Worm (Caenorhabditis elegans) whole organism, late embryonic: Measurements from ENCODE around the gene rpac-40.

ENCODE experiments used
- C08G9.2 ChIP-seq: sonication (generic microtip); optimal IDR thresholded peaks from 2 replicates; lab custom pipeline; 2016; ENCODE audit warnings: mild to moderate bottlenecking, missing genetic modification characterization, moderate library complexity, missing compliant biosample characterization
- C38D4.7 ChIP-seq: fragments of 200-800 bp; sonication (Bioruptor generic); optimal IDR thresholded peaks from 2 replicates; lab custom pipeline; 2018; ENCODE audit warnings: mild to moderate bottlenecking, missing genetic modification characterization, moderate library complexity, missing compliant biosample characterization
- F13H6.1 ChIP-seq: sonication (generic microtip); optimal IDR thresholded peaks from 2 replicates; lab custom pipeline; 2016; ENCODE audit warnings: missing genetic modification characterization, missing compliant biosample characterization
- T23F11.4 ChIP-seq: fragments of 200-800 bp; sonication (Bioruptor generic); optimal IDR thresholded peaks from 2 replicates; lab custom pipeline; 2018; ENCODE audit warnings: mild to moderate bottlenecking, missing genetic modification characterization, missing compliant biosample characterization
- Y22D7AL.16 ChIP-seq: sonication (generic microtip); optimal IDR thresholded peaks from 2 replicates; lab custom pipeline; 2016; ENCODE audit warnings: missing genetic modification characterization, missing compliant biosample characterization
- ahr-1 ChIP-seq: sonication (generic microtip); optimal IDR thresholded peaks from 2 replicates; lab custom pipeline; 2016; ENCODE audit warnings: missing genetic modification characterization, missing compliant biosample characterization
- ama-1 ChIP-seq: fragments of 150-350 bp; optimal IDR thresholded peaks from 2 replicates; lab custom pipeline; 2014
- ceh-14 ChIP-seq: sonication (generic microtip); optimal IDR thresholded peaks from 2 replicates; lab custom pipeline; 2016; ENCODE audit warnings: missing genotype, missing genetic modification characterization, missing compliant biosample characterization
- ceh-31 ChIP-seq: sonication (generic microtip); optimal IDR thresholded peaks from 2 replicates; lab custom pipeline; 2016; ENCODE audit warnings: missing genetic modification characterization, missing compliant biosample characterization
- ceh-34 ChIP-seq: sonication (generic microtip); optimal IDR thresholded peaks from 2 replicates; lab custom pipeline; 2016; ENCODE audit warnings: mild to moderate bottlenecking, missing genetic modification characterization, missing compliant biosample characterization
- ceh-45 ChIP-seq: fragments of 200-800 bp; sonication (Bioruptor generic); IDR thresholded peaks from 2 replicates; pipeline ENCODE4 v1.3.6; 2022; ENCODE audit warnings: missing genetic modification reagents, missing genetic modification characterization, missing compliant biosample characterization
- ceh-6 ChIP-seq: fragments of 200-800 bp; sonication (Bioruptor generic); optimal IDR thresholded peaks from 2 replicates; lab custom pipeline; 2018; ENCODE audit warnings: mild to moderate bottlenecking, missing genetic modification characterization, missing compliant biosample characterization
- ceh-9 ChIP-seq: sonication (generic microtip); optimal IDR thresholded peaks from 2 replicates; lab custom pipeline; 2016; ENCODE audit warnings: mild to moderate bottlenecking, missing genetic modification characterization, inconsistent platforms, missing compliant biosample characterization
- che-1 ChIP-seq: sonication (generic microtip); optimal IDR thresholded peaks from 2 replicates; lab custom pipeline; 2016; ENCODE audit warnings: mild to moderate bottlenecking, missing genetic modification characterization, missing compliant biosample characterization
- elt-2 ChIP-seq: sonication (generic microtip); optimal IDR thresholded peaks from 2 replicates; lab custom pipeline; 2016; ENCODE audit warnings: missing genetic modification reagents, missing genetic modification characterization, missing compliant biosample characterization
- elt-4 ChIP-seq: sonication (generic microtip); optimal IDR thresholded peaks from 2 replicates; lab custom pipeline; 2016; ENCODE audit warnings: missing genetic modification characterization, missing compliant biosample characterization
- ets-4 ChIP-seq: sonication (generic microtip); optimal IDR thresholded peaks from 2 replicates; lab custom pipeline; 2016; ENCODE audit warnings: missing genetic modification characterization, missing compliant biosample characterization
- eyg-1 ChIP-seq: sonication (generic microtip); optimal IDR thresholded peaks from 2 replicates; lab custom pipeline; 2016; ENCODE audit warnings: missing genotype, missing genetic modification characterization, missing compliant biosample characterization
- fax-1 ChIP-seq: sonication (generic microtip); optimal IDR thresholded peaks from 2 replicates; lab custom pipeline; 2016; ENCODE audit warnings: missing genotype, missing genetic modification characterization, missing compliant biosample characterization
- fkh-10 ChIP-seq: fragments of 150-350 bp; optimal IDR thresholded peaks from 2 replicates; lab custom pipeline; 2014; ENCODE audit warnings: missing biosample characterization, missing genetic modification reagents, missing genetic modification characterization
- fkh-6 ChIP-seq: sonication (generic microtip); optimal IDR thresholded peaks from 2 replicates; lab custom pipeline; 2016; ENCODE audit warnings: missing genetic modification characterization, missing compliant biosample characterization
- lim-6 ChIP-seq: sonication (generic microtip); optimal IDR thresholded peaks from 2 replicates; lab custom pipeline; 2016; ENCODE audit warnings: missing genetic modification characterization, missing compliant biosample characterization
- mec-3 ChIP-seq: sonication (generic microtip); optimal IDR thresholded peaks from 2 replicates; lab custom pipeline; 2016; ENCODE audit warnings: borderline replicate concordance, missing genetic modification characterization, missing compliant biosample characterization
- nfya-1 ChIP-seq: sonication (generic microtip); optimal IDR thresholded peaks from 2 replicates; lab custom pipeline; 2017; ENCODE audit warnings: missing genetic modification characterization, mild to moderate bottlenecking, missing compliant biosample characterization, antibody characterized with exemption, moderate library complexity
- nhr-232 ChIP-seq: sonication (generic microtip); optimal IDR thresholded peaks from 2 replicates; lab custom pipeline; 2016; ENCODE audit warnings: missing genetic modification characterization, missing compliant biosample characterization
- npax-4 ChIP-seq: sonication (generic microtip); optimal IDR thresholded peaks from 2 replicates; lab custom pipeline; 2016; ENCODE audit warnings: missing genetic modification characterization, missing compliant biosample characterization
- odd-2 ChIP-seq: sonication (generic microtip); optimal IDR thresholded peaks from 2 replicates; lab custom pipeline; 2017; ENCODE audit warnings: antibody characterized with exemption, mild to moderate bottlenecking, missing genetic modification characterization, missing compliant biosample characterization
- pat-9 ChIP-seq: fragments of 200-800 bp; sonication (Bioruptor generic); optimal IDR thresholded peaks from 2 replicates; lab custom pipeline; 2018; ENCODE audit warnings: mild to moderate bottlenecking, missing genetic modification characterization, moderate library complexity, missing compliant biosample characterization
- pha-2 ChIP-seq: sonication (generic microtip); optimal IDR thresholded peaks from 2 replicates; lab custom pipeline; 2017; ENCODE audit warnings: mild to moderate bottlenecking, missing genetic modification characterization, missing compliant biosample characterization
- pqm-1 ChIP-seq: sonication (generic microtip); optimal IDR thresholded peaks from 2 replicates; lab custom pipeline; 2016; ENCODE audit warnings: missing genetic modification characterization, missing compliant biosample characterization
- rnt-1 ChIP-seq: sonication (generic microtip); optimal IDR thresholded peaks from 2 replicates; lab custom pipeline; 2016; ENCODE audit warnings: missing genetic modification characterization, missing compliant biosample characterization
- sox-4 ChIP-seq: sonication (generic microtip); optimal IDR thresholded peaks from 2 replicates; lab custom pipeline; 2017; ENCODE audit warnings: mild to moderate bottlenecking, missing genetic modification characterization, inconsistent platforms, missing compliant biosample characterization
- ttx-3 ChIP-seq: sonication (generic microtip); optimal IDR thresholded peaks from 2 replicates; lab custom pipeline; 2016; ENCODE audit warnings: missing genetic modification reagents, missing genetic modification characterization, missing compliant biosample characterization
- unc-42 ChIP-seq: sonication (generic microtip); optimal IDR thresholded peaks from 2 replicates; lab custom pipeline; 2016; ENCODE audit warnings: missing genotype, missing genetic modification characterization, missing compliant biosample characterization
- unc-55 ChIP-seq: sonication (generic microtip); optimal IDR thresholded peaks from 2 replicates; lab custom pipeline; 2017; ENCODE audit warnings: missing biosample characterization, missing genetic modification reagents, missing genetic modification characterization
- unc-86 ChIP-seq: sonication (generic microtip); optimal IDR thresholded peaks from 2 replicates; lab custom pipeline; 2016; ENCODE audit warnings: missing genetic modification characterization, missing compliant biosample characterization
- ztf-16 ChIP-seq: sonication (generic microtip); optimal IDR thresholded peaks from 2 replicates; lab custom pipeline; 2017; ENCODE audit warnings: missing genetic modification characterization, missing compliant biosample characterization

Gene rpac-40

ce11 chrV:4240292-4240691 is 41.0 kb downstream of the rpac-40 start, which contains the start of gene srh-204:
TSS of gene srh-204 (minus strand) at chrV:4240392.
- TF ChIP-seq ceh-31 (tag; lab: Kevin White, UChicago) (no peak), elt-2 (no peak), che-1 (tag; lab: Kevin White, UChicago) (no peak), unc-86 (tag; lab: Kevin White, UChicago) (no peak), C38D4.7 (no peak), ztf-16 (tag; lab: Kevin White, UChicago) (no peak), unc-42 (tag; lab: Kevin White, UChicago) (no peak), pqm-1 (tag; lab: Kevin White, UChicago) (no peak), ceh-45 (GFP tag; lab: Robert Waterston, UW) (no peak), lim-6 (no peak), nhr-232 (tag; lab: Kevin White, UChicago) (no peak), Y22D7AL.16 (no peak), pha-2 (tag; lab: Kevin White, UChicago) (no peak), ceh-14 (tag; lab: Kevin White, UChicago) (no peak), nfya-1 (tag; lab: Kevin White, UChicago) (no peak), npax-4 (tag; lab: Kevin White, UChicago) (no peak)

DNA sequence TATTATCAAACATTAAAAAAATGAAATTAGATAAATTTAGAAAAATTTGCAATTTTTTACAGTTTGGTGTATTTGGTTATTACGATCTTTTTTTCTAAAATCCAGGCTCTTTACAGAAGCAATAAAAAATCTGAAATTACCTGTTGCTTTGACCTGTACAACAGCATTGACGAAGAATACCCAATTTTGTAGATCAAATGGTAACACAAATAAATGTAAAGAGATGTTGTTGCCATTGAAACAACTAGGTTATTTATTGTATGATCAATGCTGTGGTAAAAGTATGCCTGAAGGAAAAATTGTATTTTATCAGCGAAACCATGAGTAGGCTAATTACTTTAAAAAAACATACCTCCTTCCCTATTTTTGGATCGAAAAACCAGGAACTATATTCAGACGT is 42.3 kb downstream of the rpac-40 start:
- TF ChIP-seq odd-2 (tag; lab: Kevin White, UChicago) = no peak
- no peak for TF ChIP-seq ahr-1 (tag; lab: Kevin White, UChicago)
- TF ChIP-seq unc-42 (tag; lab: Kevin White, UChicago) = no peak
- no peak for TF ChIP-seq sox-4 (tag; lab: Kevin White, UChicago)
- TF ChIP-seq ceh-31 (tag; lab: Kevin White, UChicago) = no peak
- no peak for TF ChIP-seq rnt-1 (tag; lab: Kevin White, UChicago)
- no peak for TF ChIP-seq eyg-1 (tag; lab: Kevin White, UChicago)
- TF ChIP-seq pat-9 = no peak

ce11 chrV:4242431-4242830 is 43.1 kb downstream of the rpac-40 start, which contains the start of gene srt-12:
TSS of gene srt-12 (minus strand) at chrV:4242531.
- TF ChIP-seq eyg-1 (tag; lab: Kevin White, UChicago) (no peak), fkh-6 (tag; lab: Kevin White, UChicago) (no peak), npax-4 (tag; lab: Kevin White, UChicago) (no peak), sox-4 (tag; lab: Kevin White, UChicago) (no peak)

DNA sequence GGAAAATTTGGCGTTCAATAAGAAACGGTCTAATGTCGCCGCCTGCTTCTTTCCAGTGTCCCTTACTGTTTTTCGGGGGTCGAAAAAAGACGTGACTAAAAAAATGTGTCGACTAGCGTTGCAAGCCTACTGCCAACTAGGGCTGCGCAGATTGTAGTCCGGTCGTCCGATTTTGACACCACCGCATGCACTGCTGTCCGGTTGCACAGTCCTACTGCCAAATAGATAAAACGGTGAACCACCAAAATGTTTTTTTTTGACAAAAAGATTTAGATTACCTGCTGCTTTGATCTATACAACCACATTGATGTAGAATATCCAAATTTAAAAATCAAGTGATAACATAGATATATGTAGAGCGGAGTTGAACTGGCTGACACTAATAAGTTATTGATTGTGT is 49.1 kb downstream of the rpac-40 start:
- TF ChIP-seq ets-4 (tag; lab: Kevin White, UChicago) (no peak), unc-86 (tag; lab: Kevin White, UChicago) (no peak), nhr-232 (tag; lab: Kevin White, UChicago) (no peak), sox-4 (tag; lab: Kevin White, UChicago) (no peak), C08G9.2 (no peak), ttx-3 (tag; lab: Kevin White, UChicago) (no peak), pqm-1 (tag; lab: Kevin White, UChicago) (no peak), pha-2 (tag; lab: Kevin White, UChicago) (no peak), ceh-9 (tag; lab: Kevin White, UChicago) (no peak), F13H6.1 (tag; lab: Kevin White, UChicago) (no peak), ceh-34 (tag; lab: Kevin White, UChicago) (no peak), mec-3 (tag; lab: Kevin White, UChicago) (no peak)

- TF ChIP-seq fkh-10 (GFP tag; lab: Kevin White, UChicago) (no peak), elt-4 (no peak), unc-55 (no peak), ama-1 (lab: Kevin White, UChicago) (no peak), T23F11.4 (GFP tag; lab: Kevin White, UChicago) (no peak), ceh-6 (GFP tag; lab: Kevin White, UChicago) (no peak), ceh-9 (tag; lab: Kevin White, UChicago) (no peak), fax-1 (tag; lab: Kevin White, UChicago) (no peak), lim-6 (no peak)
- TF ChIP-seq, all 69 proteins: peak for 0
These were observed 50.8 kb downstream of the rpac-40 start, which contains the start of gene srt-13 for ce11 chrV:4250047-4250446. TSS of gene srt-13 (minus strand) at chrV:4250147.
